Worm (Caenorhabditis elegans): ENCODE data around the gene T24C2.5.

- TF ChIP-seq snpc-4 (tag; optimal IDR thresholded peaks at IDR 0.05) (no peak), elt-1 (tag; optimal IDR thresholded peaks at IDR 0.05; ENCODE audit: borderline replicate concordance, insufficient read depth) (no peak), nhr-76 (tag; optimal IDR thresholded peaks at IDR 0.05) (no peak), mab-5 (tag; optimal IDR thresholded peaks at IDR 0.05) (no peak), unc-120 (tag; optimal IDR thresholded peaks at IDR 0.05; ENCODE audit: poor library complexity, severe bottlenecking) (no peak), nhr-237 (tag; optimal IDR thresholded peaks at IDR 0.05) (no peak), pha-4 (tag; optimal IDR thresholded peaks at IDR 0.05) (no peak), unc-62 (GFP tag; optimal IDR thresholded peaks at IDR 0.05) (no peak), drap-1 (GFP tag; optimal IDR thresholded peaks at IDR 0.05) (no peak), ceh-83 (GFP tag; optimal IDR thresholded peaks at IDR 0.05) (no peak), nhr-12 (tag; optimal IDR thresholded peaks at IDR 0.05) (no peak), lin-13 (tag; optimal IDR thresholded peaks at IDR 0.05) (no peak), lsy-2 (tag; optimal IDR thresholded peaks at IDR 0.05) (no peak), sptf-1 (tag; optimal IDR thresholded peaks at IDR 0.05) (no peak)
Observed at ce11 chrX:14516560-14516959, 17.7 kb upstream of the T24C2.5 start, which contains the start of gene D1025.10.
